Worm (Caenorhabditis elegans): Measurements from ENCODE around the gene F59B10.6.

F59B10.6 gene

DNA sequence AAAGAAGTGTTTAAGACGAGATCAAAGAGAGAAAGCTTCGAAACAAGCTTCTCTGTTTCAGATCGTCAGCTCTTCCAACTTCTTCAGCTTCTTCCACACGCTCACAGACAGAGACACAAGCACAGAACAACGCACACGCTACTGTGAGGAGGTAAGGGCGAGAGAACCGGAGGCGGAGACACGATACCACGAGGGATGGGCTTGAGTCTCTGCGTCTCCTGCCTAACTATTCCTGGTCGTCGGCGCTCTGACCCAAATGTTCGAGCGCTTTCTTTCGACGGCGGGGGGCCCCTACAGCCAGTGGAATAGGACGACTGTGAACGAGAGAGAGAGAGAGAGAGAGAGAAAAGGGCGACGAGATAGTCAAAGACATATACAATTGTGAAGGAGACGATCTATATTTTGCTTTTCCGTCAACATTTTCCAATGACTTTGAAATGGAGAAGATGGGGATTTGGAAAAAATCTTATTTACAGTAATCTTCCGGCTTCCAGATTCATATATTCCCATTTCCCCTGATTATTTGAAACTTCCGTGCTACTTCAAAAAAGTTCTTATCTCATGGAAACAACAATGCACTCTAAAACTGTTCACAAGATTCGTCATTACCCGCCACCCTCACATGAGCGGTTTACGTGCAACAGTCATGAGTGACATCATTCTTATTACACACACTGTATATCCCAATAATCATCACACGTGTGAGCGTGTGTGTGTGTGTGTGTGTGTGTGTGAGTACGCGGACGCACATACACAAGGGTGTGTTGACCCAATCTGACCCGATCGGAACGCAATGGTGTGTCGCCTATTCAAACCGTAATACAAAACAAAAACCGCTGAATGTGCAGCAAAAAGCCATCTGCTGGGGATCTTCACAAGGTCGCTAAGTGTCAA is 24.8 kb upstream of the F59B10.6 start (continued):
- peak; percentile 67 for TF ChIP-seq madf-10 (tag; optimal IDR thresholded peaks at IDR 0.05)
- TF ChIP-seq F55B11.4 (tag; optimal IDR thresholded peaks at IDR 0.05; ENCODE audit: borderline replicate concordance, insufficient read depth), result no peak
- TF ChIP-seq ztf-25 (GFP tag; IDR thresholded peaks at IDR 0.05), result 0 out of 2 replicates have a peak, but pooled peaks have one; percentile 6
- TF ChIP-seq let-526 (GFP tag; IDR thresholded peaks at IDR 0.05), result peak; percentile 88
- no peak for TF ChIP-seq T26A5.8 (tag; optimal IDR thresholded peaks at IDR 0.05)
- TF ChIP-seq ets-4 (GFP tag; optimal IDR thresholded peaks at IDR 0.05), result peak; percentile 24
- TF ChIP-seq hmg-20 (GFP tag; IDR thresholded peaks at IDR 0.05), result no peak
- no peak for TF ChIP-seq dpl-1 (GFP tag; optimal IDR thresholded peaks at IDR 0.05)
- TF ChIP-seq T07F8.4 (tag; optimal IDR thresholded peaks at IDR 0.05), result no peak
- TF ChIP-seq lsy-27 (tag; optimal IDR thresholded peaks at IDR 0.05; ENCODE audit: borderline replicate concordance, insufficient read depth), result no peak
- no peak for TF ChIP-seq mes-4 (tag; optimal IDR thresholded peaks at IDR 0.05)
- no peak for TF ChIP-seq hlh-26 (GFP tag; conservative IDR thresholded peaks at IDR 0.05)
- peak; percentile 91 for TF ChIP-seq atf-7 (tag; optimal IDR thresholded peaks at IDR 0.05)
- TF ChIP-seq ceh-27 (GFP tag; optimal IDR thresholded peaks at IDR 0.05), result peak; percentile 83
- TF ChIP-seq madf-6 (GFP tag; IDR thresholded peaks at IDR 0.05), result no peak
- no peak for TF ChIP-seq hlh-12 (tag; optimal IDR thresholded peaks at IDR 0.05)
- TF ChIP-seq F52B5.7 (tag; optimal IDR thresholded peaks at IDR 0.05), result peak; percentile 51
- no peak for TF ChIP-seq ztf-18 (tag; optimal IDR thresholded peaks at IDR 0.05)
- TF ChIP-seq B0019.2 (GFP tag; conservative IDR thresholded peaks at IDR 0.05), result no peak
- no peak for TF ChIP-seq ceh-58 (GFP tag; IDR thresholded peaks at IDR 0.05)
- no peak for TF ChIP-seq Y79H2A.3 (GFP tag; conservative IDR thresholded peaks at IDR 0.05)
- TF ChIP-seq mel-28 (tag; optimal IDR thresholded peaks at IDR 0.05; ENCODE audit: borderline replicate concordance), result no peak
- no peak for TF ChIP-seq Y53F4B.3 (GFP tag; IDR thresholded peaks at IDR 0.05)
- peak; percentile 37; the same call in 1 of the 2 replicates for TF ChIP-seq B0336.3 (GFP tag; IDR thresholded peaks at IDR 0.05)
- no peak for TF ChIP-seq F37B4.10 (GFP tag; IDR thresholded peaks at IDR 0.05)
- peak; percentile 82 for TF ChIP-seq egrh-3 (GFP tag; IDR thresholded peaks at IDR 0.05)
- no peak for TF ChIP-seq him-1 (tag; optimal IDR thresholded peaks at IDR 0.05)
- TF ChIP-seq pbrm-1 (GFP tag; IDR thresholded peaks at IDR 0.05), result peak; percentile 59
- peak; percentile 58; the same call in 1 of the 2 replicates for TF ChIP-seq Y67H2A.10 (GFP tag; conservative IDR thresholded peaks at IDR 0.05)
- TF ChIP-seq xnd-1 (tag; optimal IDR thresholded peaks at IDR 0.05), result no peak
- TF ChIP-seq cebp-2 (GFP tag; IDR thresholded peaks at IDR 0.05), result no peak
- no peak for TF ChIP-seq pha-4 (tag; optimal IDR thresholded peaks at IDR 0.05)
- no peak for TF ChIP-seq F23B12.7 (tag; optimal IDR thresholded peaks at IDR 0.05; ENCODE audit: insufficient read depth)
- TF ChIP-seq tlf-1 (GFP tag; optimal IDR thresholded peaks at IDR 0.05), result peak; percentile 45
- TF ChIP-seq tbx-9 (tag; optimal IDR thresholded peaks at IDR 0.05; ENCODE audit: borderline replicate concordance), result no peak
- no peak for TF ChIP-seq nhr-27 (tag; optimal IDR thresholded peaks at IDR 0.05)
- TF ChIP-seq zim-3 (tag; optimal IDR thresholded peaks at IDR 0.05), result peak; percentile 53
- TF ChIP-seq nfya-2 (GFP tag; IDR thresholded peaks at IDR 0.05), result no peak
- no peak for TF ChIP-seq mxl-1 (tag; optimal IDR thresholded peaks at IDR 0.05)
- peak; percentile 91 for TF ChIP-seq ama-1 (optimal IDR thresholded peaks at IDR 0.05)
- TF ChIP-seq ama-1 (GFP tag; optimal IDR thresholded peaks at IDR 0.05), result no peak

Data from whole organism, young adult.